Fruit fly (Drosophila melanogaster) whole organism: Measurements from ENCODE around the gene Daao2.

ENCODE experiments used
- CG8478 ChIP-seq: fragments of >200 bp; optimal IDR thresholded peaks from 2 replicates; lab custom pipeline; 2018; ENCODE audit warnings: inconsistent platforms
- Dll ChIP-seq: fragments of >200 bp; optimal IDR thresholded peaks from 2 replicates; lab custom pipeline; 2017
- EcR ChIP-seq, 2 experiments: fragments of >200 bp; optimal IDR thresholded peaks; 2 replicates each; lab custom pipeline; 2017; ENCODE audit warnings: missing biosample characterization in 2 of 2, missing genetic modification characterization in 2 of 2, missing genetic modification reagents in 2 of 2
- pan ChIP-seq: fragments of >200 bp; optimal IDR thresholded peaks from 2 replicates; lab custom pipeline; 2017
- psq ChIP-seq: fragments of >200 bp; optimal IDR thresholded peaks from 2 replicates; lab custom pipeline; 2017
- usp ChIP-seq: fragments of >200 bp; optimal IDR thresholded peaks from 2 replicates; lab custom pipeline; 2017; ENCODE audit warnings: missing biosample characterization, missing genetic modification characterization, mixed read lengths

Gene Daao2

dm6 chr2L:6843434-6843833 lies 40.6 kb downstream of the Daao2 start:
- TF ChIP-seq CG8478 (lab: Kevin White, UChicago) (no peak), pan (lab: Kevin White, UChicago) (no peak)

- TF ChIP-seq psq (no peak), CG8478 (lab: Kevin White, UChicago) (no peak), pan (lab: Kevin White, UChicago) (no peak), EcR (GFP tag; optimal IDR thresholded peaks at IDR 0.05; lab: Kevin White, UChicago) (no peak), usp (GFP tag; lab: Kevin White, UChicago) (no peak), Dll (lab: Kevin White, UChicago) (no peak)
Measured at dm6 chr2L:6850963-6851362, 48.2 kb downstream of the Daao2 start.

dm6 chr2L:6851963-6852671 lies 49.3 kb downstream of the Daao2 start, which contains the start of gene Rca1:
Rca1 (plus strand) TSS chr2L:6852315.
- no peak for TF ChIP-seq EcR (GFP tag; optimal IDR thresholded peaks at IDR 0.05; lab: Kevin White, UChicago)
- no peak for TF ChIP-seq psq
- TF ChIP-seq CG8478 (lab: Kevin White, UChicago), result no peak
- TF ChIP-seq pan (lab: Kevin White, UChicago), result no peak
- no peak for TF ChIP-seq Dll (lab: Kevin White, UChicago)

- TF ChIP-seq EcR (GFP tag; optimal IDR thresholded peaks at IDR 0.05; lab: Kevin White, UChicago) (no peak), CG8478 (lab: Kevin White, UChicago) (no peak), psq (no peak), usp (GFP tag; lab: Kevin White, UChicago) (no peak), pan (lab: Kevin White, UChicago) (no peak), Dll (lab: Kevin White, UChicago) (no peak)
Measured at dm6 chr2L:6853917-6854316, 51.1 kb downstream of the Daao2 start.
